Fruit fly (Drosophila melanogaster) whole organism: Measurements from ENCODE around the gene Acbp5.

Experiments used
- CG8478 ChIP-seq: fragments of >200 bp; optimal IDR thresholded peaks from 2 replicates; lab custom pipeline; 2018; ENCODE audit warnings: inconsistent platforms
- Dll ChIP-seq: fragments of >200 bp; optimal IDR thresholded peaks from 2 replicates; lab custom pipeline; 2017
- EcR ChIP-seq, 2 experiments: fragments of >200 bp; optimal IDR thresholded peaks; 2 replicates each; lab custom pipeline; 2017; ENCODE audit warnings: missing biosample characterization in 2 of 2, missing genetic modification characterization in 2 of 2, missing genetic modification reagents in 2 of 2
- psq ChIP-seq: fragments of >200 bp; optimal IDR thresholded peaks from 2 replicates; lab custom pipeline; 2017
- usp ChIP-seq: fragments of >200 bp; optimal IDR thresholded peaks from 2 replicates; lab custom pipeline; 2017; ENCODE audit warnings: missing biosample characterization, missing genetic modification characterization, mixed read lengths

- TF ChIP-seq Dll (lab: Kevin White, UChicago) (no peak), EcR (GFP tag; optimal IDR thresholded peaks at IDR 0.05; lab: Kevin White, UChicago) (no peak), CG8478 (lab: Kevin White, UChicago) (no peak), psq (lab: Kevin White, UChicago) (no peak), usp (GFP tag; lab: Kevin White, UChicago) (no peak)
Observed at dm6 chr3L:8821708-8822660, 33.6 kb upstream of the Acbp5 start.
